Worm (Caenorhabditis elegans) whole organism, dauer: ENCODE results near the gene ule-4.
"Not testable (repeated sequence)": the region's sequence is repeated elsewhere in the genome, so short reads cannot be mapped to it uniquely, and the experiment has no call there.

ENCODE experiments used
- unc-62 ChIP-seq: sonication (generic microtip); optimal IDR thresholded peaks from 2 replicates; lab custom pipeline; 2017; ENCODE audit warnings: missing biosample characterization, missing genetic modification reagents, missing genetic modification characterization

ule-4 gene

ce11 chrIV:13601973-13602669, 45.3 kb downstream of the ule-4 start, which contains the start of gene Y45F10B.59:
Y45F10B.59 (plus strand) TSS chrIV:13602619.
- TF ChIP-seq unc-62 (GFP tag; lab: Kevin White, UChicago) = no peak

- TF ChIP-seq unc-62 (GFP tag; lab: Kevin White, UChicago) = no peak
Observed at ce11 chrIV:13601428-13601827, 46.0 kb downstream of the ule-4 start.

DNA sequence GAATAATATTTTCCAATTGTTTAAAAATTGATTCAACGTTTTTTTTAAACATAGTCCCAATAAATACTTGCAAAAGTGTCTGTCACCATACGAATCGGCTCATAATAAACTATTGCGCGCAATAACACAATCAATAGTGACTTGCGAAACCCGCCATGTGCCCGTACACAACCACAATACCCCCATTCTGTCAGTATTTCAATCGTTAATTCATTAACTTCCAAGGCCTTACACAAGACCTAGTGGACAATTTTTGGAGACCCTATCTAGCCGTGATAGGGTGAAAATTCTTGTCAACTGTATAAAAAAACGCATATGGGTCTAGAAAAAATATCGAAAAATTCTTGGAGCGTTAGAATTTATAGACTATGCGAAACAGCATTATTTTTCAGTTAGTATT, 46.8 kb downstream of the ule-4 start:
- TF ChIP-seq unc-62 (GFP tag; lab: Kevin White, UChicago) = no peak

DNA sequence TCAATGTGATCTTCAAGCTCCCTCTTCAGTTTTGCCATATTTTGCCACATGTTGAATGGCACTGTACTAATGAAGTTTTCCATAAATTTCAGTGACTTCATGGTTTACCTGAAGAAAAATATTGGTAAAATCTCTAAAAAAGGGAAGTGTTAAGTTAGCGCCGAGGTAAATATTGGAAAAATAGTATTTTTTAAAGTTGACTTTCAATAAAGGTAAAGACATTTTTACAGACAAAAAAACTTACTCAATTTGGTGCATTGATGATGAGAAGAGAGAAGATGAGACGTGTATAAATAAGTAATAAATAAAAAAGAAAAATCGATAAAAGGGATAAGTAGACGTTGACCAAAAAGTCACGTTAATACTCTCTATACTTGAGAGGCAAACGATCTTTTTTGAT, 49.6 kb downstream of the ule-4 start, which contains the start of gene Y45F10B.9:
Gene Y45F10B.9 (minus strand): TSS at position 101 of the 400 bp plus-strand sequence.
- not testable (repeated sequence) for TF ChIP-seq unc-62 (GFP tag; lab: Kevin White, UChicago)
